Worm (Caenorhabditis elegans) whole organism, early embryonic: Measurements from ENCODE around the gene osta-1.

Experiments used
- B0310.2 ChIP-seq: sonication (generic microtip); optimal IDR thresholded peaks from 2 replicates; lab custom pipeline; 2016; ENCODE audit warnings: mild to moderate bottlenecking, missing genetic modification characterization, missing compliant biosample characterization
- F13C5.2 ChIP-seq: sonication (generic microtip); optimal IDR thresholded peaks from 2 replicates; lab custom pipeline; 2017; ENCODE audit warnings: mild to moderate bottlenecking, missing genetic modification characterization, inconsistent platforms, missing compliant biosample characterization
- aly-1 ChIP-seq: sonication (generic microtip); optimal IDR thresholded peaks from 2 replicates; lab custom pipeline; 2016; ENCODE audit warnings: missing genetic modification characterization, missing compliant biosample characterization
- ama-1 ChIP-seq: fragments of 150-350 bp; optimal IDR thresholded peaks from 2 replicates; lab custom pipeline; 2014
- ceh-13 ChIP-seq: fragments of 200-800 bp; sonication (Bioruptor generic); optimal IDR thresholded peaks from 2 replicates; lab custom pipeline; 2018; ENCODE audit warnings: mild to moderate bottlenecking, missing genetic modification characterization, missing compliant biosample characterization
- ceh-36 ChIP-seq: sonication (generic microtip); optimal IDR thresholded peaks from 2 replicates; lab custom pipeline; 2016; ENCODE audit warnings: missing genetic modification characterization, inconsistent platforms, missing compliant biosample characterization
- ets-7 ChIP-seq: sonication (generic microtip); optimal IDR thresholded peaks from 2 replicates; lab custom pipeline; 2016; ENCODE audit warnings: missing genotype, missing genetic modification characterization, missing compliant biosample characterization
- flt-1 ChIP-seq: fragments of 200-800 bp; sonication (Bioruptor generic); IDR thresholded peaks from 2 replicates; pipeline ENCODE4 v1.3.6; 2022; ENCODE audit warnings: missing genetic modification characterization, missing compliant biosample characterization
- hmbx-1 ChIP-seq: sonication (generic microtip); optimal IDR thresholded peaks from 2 replicates; lab custom pipeline; 2016; ENCODE audit warnings: mild to moderate bottlenecking, missing genetic modification characterization, missing compliant biosample characterization
- hmg-4 ChIP-seq: fragments of 200-800 bp; sonication (Bioruptor generic); optimal IDR thresholded peaks from 2 replicates; lab custom pipeline; 2018; ENCODE audit warnings: mild to moderate bottlenecking, missing genetic modification characterization, missing compliant biosample characterization
- hnd-1 ChIP-seq: sonication (generic microtip); optimal IDR thresholded peaks from 2 replicates; lab custom pipeline; 2016; ENCODE audit warnings: missing genetic modification characterization, missing compliant biosample characterization
- pes-1 ChIP-seq: fragments of 200-800 bp; sonication (Bioruptor generic); IDR thresholded peaks from 2 replicates; pipeline ENCODE4 v1.3.6; 2022; ENCODE audit warnings: missing genetic modification reagents, missing genetic modification characterization, missing compliant biosample characterization
- scrt-1 ChIP-seq: fragments of 200-800 bp; sonication (Bioruptor generic); IDR thresholded peaks from 2 replicates; pipeline ENCODE4 v1.3.6; 2022; ENCODE audit warnings: missing genetic modification characterization, missing compliant biosample characterization
- sea-1 ChIP-seq: fragments of 200-800 bp; sonication (Bioruptor generic); conservative IDR thresholded peaks from 2 replicates; pipeline ENCODE4 v1.3.6; 2022; ENCODE audit warnings: missing genetic modification characterization, missing compliant biosample characterization
- tbx-11 ChIP-seq: fragments of 200-800 bp; sonication (Bioruptor generic); IDR thresholded peaks from 2 replicates; pipeline ENCODE4 v1.3.6; 2022; ENCODE audit warnings: missing genetic modification characterization, missing compliant biosample characterization
- tbx-37 ChIP-seq: fragments of 200-800 bp; sonication (Bioruptor generic); conservative IDR thresholded peaks from 2 replicates; pipeline ENCODE4 v1.3.6; 2022; ENCODE audit warnings: missing genetic modification reagents, missing genetic modification characterization, missing compliant biosample characterization
- tra-4 ChIP-seq: sonication (generic microtip); optimal IDR thresholded peaks from 2 replicates; lab custom pipeline; 2017; ENCODE audit warnings: missing genetic modification characterization, missing compliant biosample characterization

osta-1 gene

ce11 chrII:18787-19186 is 12.3 kb downstream of the osta-1 start:
- no peak for TF ChIP-seq hnd-1 (tag; lab: Kevin White, UChicago)
- no peak for TF ChIP-seq ama-1 (lab: Kevin White, UChicago)
- TF ChIP-seq pes-1 (GFP tag; lab: Robert Waterston, UW) = no peak
- TF ChIP-seq F13C5.2 (tag; lab: Kevin White, UChicago) = peak; percentile 56
- TF ChIP-seq scrt-1 (GFP tag; lab: Robert Waterston, UW) = no peak
- TF ChIP-seq sea-1 (GFP tag; lab: Robert Waterston, UW) = peak; percentile 49; the same call in 1 of the 2 replicates
- TF ChIP-seq tra-4 (tag; lab: Kevin White, UChicago) = no peak
- no peak for TF ChIP-seq ets-7 (tag; lab: Kevin White, UChicago)
- TF ChIP-seq B0310.2 (tag; lab: Kevin White, UChicago) = no peak
- no peak for TF ChIP-seq ceh-13 (GFP tag; lab: Kevin White, UChicago)
- no peak for TF ChIP-seq flt-1 (GFP tag; lab: Robert Waterston, UW)
- TF ChIP-seq tbx-37 = no peak; the same call in 1 of the 2 replicates
- TF ChIP-seq hmg-4 = peak; percentile 83
- TF ChIP-seq tbx-11 (GFP tag; lab: Robert Waterston, UW) = peak; percentile 20; the same call in 1 of the 2 replicates
- TF ChIP-seq hmbx-1 (tag; lab: Kevin White, UChicago) = no peak
- no peak for TF ChIP-seq aly-1
- TF ChIP-seq ceh-36 (tag; lab: Kevin White, UChicago) = no peak

- TF ChIP-seq ceh-13 (GFP tag; lab: Kevin White, UChicago) = no peak
- no peak for TF ChIP-seq ets-7 (tag; lab: Kevin White, UChicago)
- TF ChIP-seq F13C5.2 (tag; lab: Kevin White, UChicago) = no peak
- TF ChIP-seq ceh-36 (tag; lab: Kevin White, UChicago) = no peak
- no peak for TF ChIP-seq aly-1
- TF ChIP-seq pes-1 (GFP tag; lab: Robert Waterston, UW) = no peak
- no peak for TF ChIP-seq hmg-4
- TF ChIP-seq scrt-1 (GFP tag; lab: Robert Waterston, UW) = no peak
- TF ChIP-seq hnd-1 (tag; lab: Kevin White, UChicago) = no peak
- no peak for TF ChIP-seq hmbx-1 (tag; lab: Kevin White, UChicago)
- TF ChIP-seq tbx-11 (GFP tag; lab: Robert Waterston, UW) = no peak
- TF ChIP-seq tra-4 (tag; lab: Kevin White, UChicago) = no peak
- no peak for TF ChIP-seq ama-1 (lab: Kevin White, UChicago)
- no peak for TF ChIP-seq sea-1 (GFP tag; lab: Robert Waterston, UW)
- TF ChIP-seq tbx-37 = no peak
- TF ChIP-seq B0310.2 (tag; lab: Kevin White, UChicago) = no peak
- TF ChIP-seq flt-1 (GFP tag; lab: Robert Waterston, UW) = no peak
Measured at ce11 chrII:19238-19637, 12.8 kb downstream of the osta-1 start, which contains the start of gene gmeb-1. Gene gmeb-1 (plus strand): TSS chrII:19538.

ce11 chrII:21953-22352 is 15.5 kb downstream of the osta-1 start:
- TF ChIP-seq hmbx-1 (tag; lab: Kevin White, UChicago) (no peak), ama-1 (lab: Kevin White, UChicago) (no peak), aly-1 (no peak), F13C5.2 (tag; lab: Kevin White, UChicago) (no peak)

- TF ChIP-seq tbx-11 (GFP tag; lab: Robert Waterston, UW) = no peak
- no peak for TF ChIP-seq ama-1 (lab: Kevin White, UChicago)
- no peak for TF ChIP-seq flt-1 (GFP tag; lab: Robert Waterston, UW)
- no peak for TF ChIP-seq tbx-37
- TF ChIP-seq B0310.2 (tag; lab: Kevin White, UChicago) = no peak
- no peak for TF ChIP-seq ceh-36 (tag; lab: Kevin White, UChicago)
Measured at ce11 chrII:23025-23424, 16.6 kb downstream of the osta-1 start, which contains the start of gene sqt-2. Gene sqt-2 (plus strand): TSS chrII:23325.

- TF ChIP-seq tbx-37 = no peak
- TF ChIP-seq ceh-13 (GFP tag; lab: Kevin White, UChicago) = no peak
- TF ChIP-seq tra-4 (tag; lab: Kevin White, UChicago) = no peak
- TF ChIP-seq hnd-1 (tag; lab: Kevin White, UChicago) = no peak
- TF ChIP-seq ets-7 (tag; lab: Kevin White, UChicago) = no peak
- TF ChIP-seq aly-1 = no peak
- TF ChIP-seq ama-1 (lab: Kevin White, UChicago) = no peak
- TF ChIP-seq scrt-1 (GFP tag; lab: Robert Waterston, UW) = no peak
- no peak for TF ChIP-seq hmbx-1 (tag; lab: Kevin White, UChicago)
- TF ChIP-seq ceh-36 (tag; lab: Kevin White, UChicago) = no peak
- TF ChIP-seq tbx-11 (GFP tag; lab: Robert Waterston, UW) = no peak
- no peak for TF ChIP-seq flt-1 (GFP tag; lab: Robert Waterston, UW)
- TF ChIP-seq F13C5.2 (tag; lab: Kevin White, UChicago) = no peak
Measured at ce11 chrII:23739-24138, 17.3 kb downstream of the osta-1 start.

ce11 chrII:24559-24998 is 18.1 kb downstream of the osta-1 start, which contains the start of gene enee-1:
Gene enee-1 (plus strand): TSS chrII:24666.
- TF ChIP-seq F13C5.2 (tag; lab: Kevin White, UChicago) = peak; percentile 26
- TF ChIP-seq hnd-1 (tag; lab: Kevin White, UChicago) = no peak

DNA sequence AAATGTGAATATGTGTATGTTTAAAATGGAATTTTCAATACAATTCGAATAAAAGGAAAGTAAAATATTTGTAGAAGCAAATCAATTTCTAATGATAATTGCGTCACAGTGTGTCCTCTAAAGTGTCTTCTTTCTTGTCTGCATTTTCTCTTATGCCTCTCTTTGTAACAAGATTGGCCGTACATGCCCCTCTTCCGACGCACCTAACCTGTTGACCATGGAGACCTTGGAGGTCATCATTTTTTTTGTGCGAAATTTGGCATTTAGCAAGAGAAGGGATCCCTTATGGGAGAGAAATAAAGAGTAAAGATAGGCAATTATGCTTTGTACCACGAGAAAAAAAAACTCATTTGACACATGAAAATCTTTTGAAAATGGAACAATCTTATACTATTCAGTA is 21.8 kb downstream of the osta-1 start, which contains the start of gene F23F1.4:
F23F1.4 (minus strand) TSS at position 141 of the 400 bp plus-strand sequence.
- TF ChIP-seq F13C5.2 (tag; lab: Kevin White, UChicago) = no peak
- TF ChIP-seq ceh-13 (GFP tag; lab: Kevin White, UChicago) = no peak
- no peak for TF ChIP-seq sea-1 (GFP tag; lab: Robert Waterston, UW)
- TF ChIP-seq hnd-1 (tag; lab: Kevin White, UChicago) = no peak
- TF ChIP-seq pes-1 (GFP tag; lab: Robert Waterston, UW) = no peak
- TF ChIP-seq flt-1 (GFP tag; lab: Robert Waterston, UW) = no peak
- no peak for TF ChIP-seq tbx-37
- no peak for TF ChIP-seq ceh-36 (tag; lab: Kevin White, UChicago)
- TF ChIP-seq aly-1 = no peak
